Worm (Caenorhabditis elegans) whole organism, young adult: Measurements from ENCODE around the gene srh-55.

Experiments
- B0019.2 ChIP-seq: fragments of 200-800 bp; sonication (Bioruptor generic); conservative IDR thresholded peaks from 2 replicates; pipeline ENCODE4 v1.3.6; 2022; ENCODE audit warnings: missing genetic modification reagents, missing genetic modification characterization, missing compliant biosample characterization
- C06A6.2 ChIP-seq: fragments of 200-800 bp; sonication (Bioruptor generic); conservative IDR thresholded peaks from 2 replicates; pipeline ENCODE4 v1.3.6; 2022; ENCODE audit warnings: missing genetic modification characterization, missing compliant biosample characterization
- Y53F4B.3 ChIP-seq: fragments of 200-800 bp; sonication (Bioruptor generic); IDR thresholded peaks from 2 replicates; pipeline ENCODE4 v1.3.6; 2022; ENCODE audit warnings: missing genetic modification reagents, missing genetic modification characterization, missing compliant biosample characterization
- Y53G8AR.9 ChIP-seq: fragments of 200-800 bp; sonication (Bioruptor generic); conservative IDR thresholded peaks from 2 replicates; pipeline ENCODE4 v1.3.6; 2022; ENCODE audit warnings: missing genetic modification reagents, missing genetic modification characterization, missing compliant biosample characterization
- ama-1 ChIP-seq, 3 experiments: fragments of 150-350 bp in 1 of 3; sonication (generic microtip) in 2 of 3; optimal IDR thresholded peaks; 2 replicates each; lab custom pipeline; 2014 to 2018; ENCODE audit warnings: missing biosample characterization in 2 of 3, missing genetic modification characterization in 2 of 3, missing genetic modification reagents in 2 of 3
- hmg-20 ChIP-seq: fragments of 200-800 bp; sonication (Bioruptor generic); IDR thresholded peaks from 2 replicates; pipeline ENCODE4 v1.3.6; 2022; ENCODE audit warnings: missing genetic modification reagents, missing genetic modification characterization, missing compliant biosample characterization
- nhr-179 ChIP-seq: sonication (generic microtip); optimal IDR thresholded peaks from 2 replicates; lab custom pipeline; 2016; ENCODE audit warnings: mild to moderate bottlenecking, missing genetic modification characterization, missing compliant biosample characterization
- snpc-1.1 ChIP-seq: sonication (generic microtip); optimal IDR thresholded peaks from 2 replicates; lab custom pipeline; 2017; ENCODE audit warnings: missing genetic modification characterization, mild to moderate bottlenecking, missing compliant biosample characterization, antibody characterized with exemption, moderate library complexity, missing genotype, missing genetic modification reagents; ENCODE audit not compliant: insufficient read depth
- snpc-4 ChIP-seq, 5 experiments: fragments of 150-350 bp in 1 of 5; sonication (generic microtip) in 4 of 5; optimal IDR thresholded peaks; 2 replicates each; lab custom pipeline; 2014 to 2018; ENCODE audit warnings: missing genetic modification characterization in 5 of 5, missing biosample characterization in 3 of 5, antibody characterized with exemption in 2 of 5, mild to moderate bottlenecking in 2 of 5, missing compliant biosample characterization in 2 of 5, missing genotype in 2 of 5, moderate library complexity in 2 of 5, missing genetic modification reagents in 1 of 5

- TF ChIP-seq Y53F4B.3 (GFP tag; lab: Robert Waterston, UW) (no peak), snpc-4 (GFP tag; optimal IDR thresholded peaks at IDR 0.05; lab: Kevin White, UChicago) (no peak), snpc-4 (tag; optimal IDR thresholded peaks at IDR 0.05; lab: Kevin White, UChicago) (no peak), Y53G8AR.9 (no peak), C06A6.2 (GFP tag; lab: Robert Waterston, UW) (no peak), nhr-179 (tag; lab: Kevin White, UChicago) (no peak), snpc-1.1 (tag; lab: Kevin White, UChicago) (no peak), ama-1 (optimal IDR thresholded peaks at IDR 0.05; lab: Kevin White, UChicago) (no peak), ama-1 (GFP tag; optimal IDR thresholded peaks at IDR 0.05; lab: Kevin White, UChicago) (no peak), B0019.2 (no peak), hmg-20 (GFP tag; lab: Robert Waterston, UW) (no peak)
These were observed 22.1 kb downstream of the srh-55 start, which contains the start of gene clec-47 for ce11 chrV:15175459-15175858.
